Worm (Caenorhabditis elegans) whole organism, L1 larva: ENCODE results near the gene skr-12.
"Not testable (repeated sequence)": the region's sequence is repeated elsewhere in the genome, so short reads cannot be mapped to it uniquely, and the experiment has no call there.

Source experiments
- ceh-8 ChIP-seq: fragments of 200-800 bp; sonication (Bioruptor generic); optimal IDR thresholded peaks from 2 replicates; lab custom pipeline; 2018; ENCODE audit warnings: mild to moderate bottlenecking, missing genetic modification characterization, moderate library complexity, missing compliant biosample characterization
- ceh-82 ChIP-seq, 3 experiments: fragments of 150-350 bp in 1 of 3; sonication (generic microtip) in 2 of 3; optimal IDR thresholded peaks; 2 replicates each; lab custom pipeline; 2014 to 2017; ENCODE audit warnings: missing biosample characterization in 3 of 3, missing genetic modification characterization in 3 of 3
- lin-35 ChIP-seq, 2 experiments: fragments of 150-350 bp; optimal IDR thresholded peaks; 2 replicates each; lab custom pipeline; 2014; ENCODE audit warnings: missing biosample characterization in 2 of 2, missing genetic modification characterization in 2 of 2, missing genetic modification reagents in 2 of 2
- lir-3 ChIP-seq: sonication (generic microtip); optimal IDR thresholded peaks from 2 replicates; lab custom pipeline; 2016; ENCODE audit warnings: mild to moderate bottlenecking, missing genetic modification characterization, moderate library complexity, missing compliant biosample characterization; ENCODE audit not compliant: poor library complexity
- nhr-77 ChIP-seq: fragments of 150-350 bp; optimal IDR thresholded peaks from 2 replicates; lab custom pipeline; 2014; ENCODE audit warnings: missing biosample characterization, missing genetic modification characterization
- pag-3 ChIP-seq: sonication (generic microtip); optimal IDR thresholded peaks from 2 replicates; lab custom pipeline; 2017; ENCODE audit warnings: missing genetic modification characterization, mild to moderate bottlenecking, missing compliant biosample characterization, antibody characterized with exemption, borderline replicate concordance; ENCODE audit not compliant: insufficient read depth
- zag-1 ChIP-seq: fragments of 150-350 bp; optimal IDR thresholded peaks from 2 replicates; lab custom pipeline; 2014; ENCODE audit warnings: missing biosample characterization, missing genetic modification characterization

- TF ChIP-seq lir-3; ceh-82 (tag; optimal IDR thresholded peaks at IDR 0.05; lab: Kevin White, UChicago); pag-3; nhr-77 (tag; lab: Kevin White, UChicago); zag-1 (tag; lab: Kevin White, UChicago); ceh-8 (GFP tag; lab: Kevin White, UChicago); lin-35 (GFP tag; optimal IDR thresholded peaks at IDR 0.05; lab: Kevin White, UChicago): not testable (repeated sequence)
These were observed 1.3 kb upstream of the skr-12 start, which contains the start of gene skr-8 for ce11 chrIV:17165734-17166133.
